Worm (Caenorhabditis elegans) whole organism, late embryonic: ENCODE data around the gene haf-2.

Experiments
- ceh-14 ChIP-seq: sonication (generic microtip); optimal IDR thresholded peaks from 2 replicates; lab custom pipeline; 2016; ENCODE audit warnings: missing genotype, missing genetic modification characterization, missing compliant biosample characterization
- ceh-6 ChIP-seq: fragments of 200-800 bp; sonication (Bioruptor generic); optimal IDR thresholded peaks from 2 replicates; lab custom pipeline; 2018; ENCODE audit warnings: mild to moderate bottlenecking, missing genetic modification characterization, missing compliant biosample characterization
- hlh-15 ChIP-seq: sonication (generic microtip); optimal IDR thresholded peaks from 2 replicates; lab custom pipeline; 2016; ENCODE audit warnings: missing genetic modification characterization, missing compliant biosample characterization
- pha-4 ChIP-seq: fragments of 150-350 bp; optimal IDR thresholded peaks from 2 replicates; lab custom pipeline; 2018; ENCODE audit warnings: missing biosample characterization, missing genetic modification reagents, missing genetic modification characterization
- sox-2 ChIP-seq: fragments of 200-800 bp; sonication (Bioruptor generic); IDR thresholded peaks from 2 replicates; pipeline ENCODE4 v1.3.6; 2022; ENCODE audit warnings: missing genetic modification reagents, missing genetic modification characterization, missing compliant biosample characterization

ce11 chrII:7317468-7317867, 38.8 kb downstream of the haf-2 start, which contains the start of gene F21D12.2:
- TF ChIP-seq pha-4 (tag; lab: Kevin White, UChicago) (no peak), ceh-14 (tag; lab: Kevin White, UChicago) (no peak), sox-2 (GFP tag; lab: Robert Waterston, UW) (no peak), ceh-6 (GFP tag; lab: Kevin White, UChicago) (no peak), hlh-15 (no peak)
